Worm (Caenorhabditis elegans) whole organism, L3 larva: Measurements from ENCODE around the gene fbxb-88.

Experiments
- ama-1 ChIP-seq: fragments of 150-350 bp; optimal IDR thresholded peaks from 2 replicates; lab custom pipeline; 2018
- ceh-16 ChIP-seq: sonication (generic microtip); optimal IDR thresholded peaks from 2 replicates; lab custom pipeline; 2017; ENCODE audit warnings: missing biosample characterization, missing genetic modification characterization
- fos-1 ChIP-seq: fragments of 150-350 bp; optimal IDR thresholded peaks from 2 replicates; lab custom pipeline; 2014; ENCODE audit warnings: missing biosample characterization, missing genetic modification characterization
- jun-1 ChIP-seq: fragments of 150-350 bp; optimal IDR thresholded peaks from 2 replicates; lab custom pipeline; 2014; ENCODE audit warnings: missing biosample characterization, missing genetic modification reagents, missing genetic modification characterization
- lin-39 ChIP-seq: fragments of 150-350 bp; optimal IDR thresholded peaks from 2 replicates; lab custom pipeline; 2018; ENCODE audit warnings: missing biosample characterization, missing genetic modification reagents, missing genetic modification characterization
- nhr-237 ChIP-seq: fragments of 150-350 bp; optimal IDR thresholded peaks from 2 replicates; lab custom pipeline; 2014; ENCODE audit warnings: missing biosample characterization, missing genetic modification characterization
- nhr-25 ChIP-seq: sonication (generic microtip); optimal IDR thresholded peaks from 2 replicates; lab custom pipeline; 2017; ENCODE audit warnings: missing biosample characterization, missing genetic modification characterization
- skn-1 ChIP-seq: fragments of 150-350 bp; optimal IDR thresholded peaks from 2 replicates; lab custom pipeline; 2014; ENCODE audit warnings: missing biosample characterization, missing genetic modification characterization

ce11 chrII:4795461-4795860, 32.2 kb downstream of the fbxb-88 start, which contains the start of gene C33F10.4:
- TF ChIP-seq nhr-25 (tag; lab: Kevin White, UChicago) (no peak), fos-1 (no peak), nhr-237 (tag; lab: Kevin White, UChicago) (no peak), jun-1 (tag; lab: Kevin White, UChicago) (no peak), ceh-16 (tag; lab: Kevin White, UChicago) (no peak), ama-1 (lab: Kevin White, UChicago) (no peak), lin-39 (no peak), skn-1 (tag; lab: Kevin White, UChicago) (no peak)
